Worm (Caenorhabditis elegans) whole organism, L4 larva: ENCODE results near the gene let-2.

Experiments
- D1046.2 ChIP-seq: fragments of 200-800 bp; sonication (Bioruptor generic); IDR thresholded peaks from 2 replicates; pipeline ENCODE4 v1.3.6; 2022; ENCODE audit warnings: missing genetic modification characterization, missing compliant biosample characterization
- F37D6.2 ChIP-seq: sonication (generic microtip); optimal IDR thresholded peaks from 2 replicates; lab custom pipeline; 2016; ENCODE audit warnings: mild to moderate bottlenecking, missing genetic modification characterization, missing compliant biosample characterization
- F44E2.7 ChIP-seq: fragments of 200-800 bp; sonication (Bioruptor generic); IDR thresholded peaks from 2 replicates; pipeline ENCODE4 v2.1.2; 2022; ENCODE audit warnings: missing genetic modification characterization, missing compliant biosample characterization
- T20F7.1 ChIP-seq: fragments of 200-800 bp; sonication (Bioruptor generic); optimal IDR thresholded peaks from 2 replicates; lab custom pipeline; 2018; ENCODE audit warnings: mild to moderate bottlenecking, missing genetic modification characterization, missing compliant biosample characterization
- T26A8.4 ChIP-seq: fragments of 200-800 bp; sonication (Bioruptor generic); IDR thresholded peaks from 2 replicates; pipeline ENCODE4 v1.3.6; 2022; ENCODE audit warnings: missing genetic modification characterization, missing compliant biosample characterization
- Y105C5A.15 ChIP-seq: fragments of 200-800 bp; sonication (Bioruptor generic); IDR thresholded peaks from 2 replicates; pipeline ENCODE4 v1.3.6; 2022; ENCODE audit warnings: missing genetic modification characterization, missing compliant biosample characterization
- Y48G9A.11 ChIP-seq: fragments of 200-800 bp; sonication (Bioruptor generic); IDR thresholded peaks from 2 replicates; pipeline ENCODE4 v1.3.6; 2022; ENCODE audit warnings: missing genetic modification reagents, missing genetic modification characterization, missing compliant biosample characterization
- Y5F2A.4 ChIP-seq: fragments of 200-800 bp; sonication (Bioruptor generic); optimal IDR thresholded peaks from 2 replicates; lab custom pipeline; 2018; ENCODE audit warnings: mild to moderate bottlenecking, missing genetic modification characterization, missing compliant biosample characterization
- Y75B8A.6 ChIP-seq: fragments of 200-800 bp; sonication (Bioruptor generic); IDR thresholded peaks from 2 replicates; pipeline ENCODE4 v1.3.6; 2022; ENCODE audit warnings: missing genetic modification reagents, missing genetic modification characterization, missing compliant biosample characterization
- ZK337.2 ChIP-seq: fragments of 200-800 bp; sonication (Bioruptor generic); IDR thresholded peaks from 2 replicates; pipeline ENCODE4 v1.3.6; 2022; ENCODE audit warnings: missing genetic modification reagents, missing genetic modification characterization, missing compliant biosample characterization
- aha-1 ChIP-seq: fragments of 150-350 bp; peaks from one replicate; lab custom pipeline; 2014; ENCODE audit warnings: missing biosample characterization, missing genetic modification characterization
- aly-2 ChIP-seq: sonication (generic microtip); optimal IDR thresholded peaks from 2 replicates; lab custom pipeline; 2018; ENCODE audit warnings: missing biosample characterization, missing genetic modification characterization
- ama-1 ChIP-seq: fragments of 150-350 bp; optimal IDR thresholded peaks from 2 replicates; lab custom pipeline; 2014; ENCODE audit warnings: inconsistent platforms, mixed read lengths
- attf-4 ChIP-seq: sonication (generic microtip); optimal IDR thresholded peaks from 3 replicates; lab custom pipeline; 2017; ENCODE audit warnings: missing biosample characterization, missing genetic modification characterization
- ceh-20 ChIP-seq: fragments of 200-800 bp; sonication (Bioruptor generic); IDR thresholded peaks from 2 replicates; pipeline ENCODE4 v1.3.6; 2022; ENCODE audit warnings: missing genetic modification reagents, missing genetic modification characterization, missing compliant biosample characterization
- ceh-62 ChIP-seq: sonication (generic microtip); optimal IDR thresholded peaks from 2 replicates; lab custom pipeline; 2017; ENCODE audit warnings: missing biosample characterization, missing genetic modification characterization
- ceh-82 ChIP-seq: sonication (generic microtip); optimal IDR thresholded peaks from 2 replicates; lab custom pipeline; 2017; ENCODE audit warnings: missing biosample characterization, missing genetic modification characterization
- ces-1 ChIP-seq: fragments of 150-350 bp; sonication (generic microtip); optimal IDR thresholded peaks from 4 replicates; lab custom pipeline; 2014; ENCODE audit warnings: missing biosample characterization, missing genetic modification reagents, missing genetic modification characterization
- ctbp-1 ChIP-seq: fragments of 200-800 bp; sonication (Bioruptor generic); IDR thresholded peaks from 2 replicates; pipeline ENCODE4 v1.3.6; 2022; ENCODE audit warnings: missing genetic modification reagents, missing genetic modification characterization, missing compliant biosample characterization
- daf-19 ChIP-seq: fragments of 200-800 bp; sonication (Bioruptor generic); conservative IDR thresholded peaks from 2 replicates; pipeline ENCODE4 v1.3.6; 2022; ENCODE audit warnings: missing genetic modification characterization, missing compliant biosample characterization
- dmd-8 ChIP-seq: fragments of 200-800 bp; sonication (Bioruptor generic); IDR thresholded peaks from 2 replicates; pipeline ENCODE4 v1.3.6; 2022; ENCODE audit warnings: missing genetic modification characterization, missing compliant biosample characterization
- egl-43 ChIP-seq: fragments of 200-800 bp; sonication (Bioruptor generic); IDR thresholded peaks from 2 replicates; pipeline ENCODE4 v1.3.6; 2022; ENCODE audit warnings: missing genetic modification reagents, missing genetic modification characterization, missing compliant biosample characterization
- hif-1 ChIP-seq, 2 experiments: sonication (generic microtip); optimal IDR thresholded peaks; 2 replicates each; lab custom pipeline; 2016 to 2017; ENCODE audit warnings: missing compliant biosample characterization in 2 of 2, missing genetic modification characterization in 2 of 2, missing genetic modification reagents in 2 of 2, missing genotype in 2 of 2, mild to moderate bottlenecking in 1 of 2
- lim-7 ChIP-seq: fragments of 200-800 bp; sonication (Bioruptor generic); IDR thresholded peaks from 2 replicates; pipeline ENCODE4 v1.3.6; 2022; ENCODE audit warnings: missing genetic modification characterization, missing compliant biosample characterization
- lin-1 ChIP-seq: fragments of 200-800 bp; sonication (Bioruptor generic); IDR thresholded peaks from 2 replicates; pipeline ENCODE4 v1.3.6; 2022; ENCODE audit warnings: missing genetic modification reagents, missing genetic modification characterization, missing compliant biosample characterization
- lin-15B ChIP-seq: fragments of 150-350 bp; sonication (generic microtip); optimal IDR thresholded peaks from 3 replicates; lab custom pipeline; 2014; ENCODE audit warnings: missing biosample characterization, missing genetic modification characterization
- lin-29 ChIP-seq: fragments of 200-800 bp; sonication (Bioruptor generic); IDR thresholded peaks from 2 replicates; pipeline ENCODE4 v1.3.6; 2022; ENCODE audit warnings: missing genetic modification reagents, missing genetic modification characterization, missing compliant biosample characterization
- lin-38 ChIP-seq: fragments of 200-800 bp; sonication (Bioruptor generic); IDR thresholded peaks from 2 replicates; pipeline ENCODE4 v1.3.6; 2022; ENCODE audit warnings: missing genetic modification reagents, missing genetic modification characterization, missing compliant biosample characterization
- lsy-2 ChIP-seq, 2 experiments: fragments of 150-350 bp in 1 of 2; sonication (generic microtip) in 1 of 2; optimal IDR thresholded peaks; 2 replicates each; lab custom pipeline; 2014 to 2017; ENCODE audit warnings: missing biosample characterization in 2 of 2, missing genetic modification characterization in 2 of 2
- madf-5 ChIP-seq, 2 experiments: fragments of 200-800 bp; sonication (Bioruptor generic); IDR thresholded peaks; 2 replicates each; pipeline ENCODE4 v1.3.6; 2022; ENCODE audit warnings: missing compliant biosample characterization in 2 of 2, missing genetic modification characterization in 2 of 2
- mdl-1 ChIP-seq, 2 experiments: fragments of 150-350 bp in 1 of 2; sonication (generic microtip) in 1 of 2; optimal IDR thresholded peaks; 2 replicates each; lab custom pipeline; 2014 to 2017; ENCODE audit warnings: missing biosample characterization in 2 of 2, missing genetic modification characterization in 2 of 2
- mdt-29 ChIP-seq: fragments of 200-800 bp; sonication (Bioruptor generic); IDR thresholded peaks from 2 replicates; pipeline ENCODE4 v1.3.6; 2022; ENCODE audit warnings: missing genetic modification reagents, missing genetic modification characterization, missing compliant biosample characterization
- mep-1 ChIP-seq: fragments of 150-350 bp; sonication (generic microtip); optimal IDR thresholded peaks from 3 replicates; lab custom pipeline; 2014; ENCODE audit warnings: missing biosample characterization, missing genetic modification characterization
- mes-2 ChIP-seq: sonication (generic microtip); optimal IDR thresholded peaks from 2 replicates; lab custom pipeline; 2016; ENCODE audit warnings: missing genotype, mild to moderate bottlenecking, missing genetic modification characterization, missing compliant biosample characterization; ENCODE audit not compliant: poor library complexity, severe bottlenecking
- mxl-2 ChIP-seq: fragments of 200-800 bp; sonication (Bioruptor generic); conservative IDR thresholded peaks from 2 replicates; pipeline ENCODE4 v1.3.6; 2022; ENCODE audit warnings: missing genetic modification reagents, missing genetic modification characterization, missing compliant biosample characterization
- mxl-3 ChIP-seq: fragments of 200-800 bp; sonication (Bioruptor generic); optimal IDR thresholded peaks from 2 replicates; lab custom pipeline; 2018; ENCODE audit warnings: mild to moderate bottlenecking, missing genetic modification characterization, missing compliant biosample characterization
- nhr-102 ChIP-seq: sonication (generic microtip); optimal IDR thresholded peaks from 2 replicates; lab custom pipeline; 2016; ENCODE audit warnings: mild to moderate bottlenecking, missing genetic modification characterization, moderate library complexity, missing compliant biosample characterization
- nhr-11 ChIP-seq: fragments of 150-350 bp; optimal IDR thresholded peaks from 2 replicates; lab custom pipeline; 2014; ENCODE audit warnings: missing biosample characterization, missing genetic modification characterization
- nhr-41 ChIP-seq: fragments of 200-800 bp; sonication (Bioruptor generic); IDR thresholded peaks from 2 replicates; pipeline ENCODE4 v1.3.6; 2022; ENCODE audit warnings: missing genetic modification reagents, missing genetic modification characterization, missing compliant biosample characterization
- nhr-42 ChIP-seq: fragments of 200-800 bp; sonication (Bioruptor generic); IDR thresholded peaks from 2 replicates; pipeline ENCODE4 v1.3.6; 2022; ENCODE audit warnings: missing genetic modification characterization, missing compliant biosample characterization
- nhr-6 ChIP-seq: fragments of 150-350 bp; optimal IDR thresholded peaks from 2 replicates; lab custom pipeline; 2014; ENCODE audit warnings: missing biosample characterization, missing genetic modification characterization
- php-3 ChIP-seq: fragments of 200-800 bp; sonication (Bioruptor generic); IDR thresholded peaks from 2 replicates; pipeline ENCODE4 v1.3.6; 2022; ENCODE audit warnings: missing genetic modification reagents, missing genetic modification characterization, missing compliant biosample characterization
- pqm-1 ChIP-seq: sonication (generic microtip); optimal IDR thresholded peaks from 2 replicates; lab custom pipeline; 2017; ENCODE audit warnings: missing biosample characterization, missing genetic modification characterization
- rbr-2 ChIP-seq: sonication (generic microtip); optimal IDR thresholded peaks from 2 replicates; lab custom pipeline; 2016; ENCODE audit warnings: missing genotype, missing genetic modification characterization, missing compliant biosample characterization
- snpc-1.2 ChIP-seq: fragments of 200-800 bp; sonication (Bioruptor generic); IDR thresholded peaks from 2 replicates; pipeline ENCODE4 v1.3.6; 2022; ENCODE audit warnings: missing genetic modification reagents, missing genetic modification characterization, missing compliant biosample characterization
- snpc-4 ChIP-seq: fragments of 150-350 bp; optimal IDR thresholded peaks from 2 replicates; lab custom pipeline; 2014; ENCODE audit warnings: missing biosample characterization, missing genetic modification characterization
- spr-1 ChIP-seq: sonication (generic microtip); optimal IDR thresholded peaks from 2 replicates; lab custom pipeline; 2016; ENCODE audit warnings: mild to moderate bottlenecking, missing genetic modification characterization, missing compliant biosample characterization
- tag-97 ChIP-seq: fragments of 200-800 bp; sonication (Bioruptor generic); IDR thresholded peaks from 2 replicates; pipeline ENCODE4 v1.3.6; 2022; ENCODE audit warnings: missing genetic modification characterization, missing compliant biosample characterization
- unc-130 ChIP-seq: sonication (generic microtip); optimal IDR thresholded peaks from 2 replicates; lab custom pipeline; 2016; ENCODE audit warnings: missing genetic modification reagents, missing genetic modification characterization, missing compliant biosample characterization
- ztf-11 ChIP-seq: fragments of 150-350 bp; optimal IDR thresholded peaks from 2 replicates; lab custom pipeline; 2014; ENCODE audit warnings: missing biosample characterization, missing genetic modification characterization
- ztf-7 ChIP-seq: fragments of 150-350 bp; optimal IDR thresholded peaks from 2 replicates; lab custom pipeline; 2014; ENCODE audit warnings: missing biosample characterization, missing genetic modification characterization

let-2 gene

DNA sequence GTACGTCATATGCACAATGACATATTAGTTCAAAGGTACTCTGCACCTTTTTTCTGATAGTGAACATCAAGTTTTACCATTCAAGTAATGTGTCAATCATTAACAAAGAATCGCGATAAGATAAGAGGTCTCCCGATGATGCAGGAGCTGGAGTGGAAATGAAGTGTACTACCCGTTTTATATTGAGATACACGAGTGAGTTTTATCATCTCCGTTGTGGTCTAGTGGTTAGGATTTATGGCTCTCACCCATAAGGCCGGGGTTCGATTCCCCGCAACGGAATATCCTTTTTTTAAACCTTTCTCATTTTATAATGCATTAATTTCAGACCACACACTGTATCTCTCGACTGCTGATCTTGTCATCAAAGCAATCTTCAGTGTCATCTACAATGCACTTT is 11.2 kb downstream of the let-2 start:
- TF ChIP-seq ctbp-1 (GFP tag; lab: Robert Waterston, UW) (peak; percentile 72), rbr-2 (tag; lab: Kevin White, UChicago) (peak; percentile 33), dmd-8 (GFP tag; lab: Robert Waterston, UW) (peak; percentile 66; the same call in 1 of the 2 replicates), mxl-3 (GFP tag; lab: Kevin White, UChicago) (peak; percentile 21), Y105C5A.15 (GFP tag; lab: Robert Waterston, UW) (0 out of 2 replicates have a peak, but pooled peaks have one; percentile 74), spr-1 (tag; lab: Kevin White, UChicago) (peak; percentile 73), aha-1 (peak; percentile 95), nhr-41 (peak; percentile 79), hif-1 (tag; optimal IDR thresholded peaks at IDR 0.05; lab: Kevin White, UChicago) (peak in 1 of 2 experiments; percentile 29), lin-15B (tag; lab: Kevin White, UChicago) (no peak), D1046.2 (no peak), lin-38 (peak; percentile 71), mes-2 (peak; percentile 81), ama-1 (lab: Kevin White, UChicago) (no peak), mdl-1 (tag; optimal IDR thresholded peaks at IDR 0.05; lab: Kevin White, UChicago) (peak in 1 of 2 experiments; percentile 10), F37D6.2 (no peak), mxl-2 (GFP tag; lab: Robert Waterston, UW) (0 out of 2 replicates have a peak, but pooled peaks have one; percentile 6), Y48G9A.11 (0 out of 2 replicates have a peak, but pooled peaks have one; percentile 52), lin-29 (GFP tag; lab: Robert Waterston, UW) (peak; percentile 56; the same call in 1 of the 2 replicates), snpc-4 (tag; lab: Kevin White, UChicago) (no peak), ceh-82 (tag; lab: Kevin White, UChicago) (no peak), unc-130 (peak; percentile 12), snpc-1.2 (peak; percentile 80), attf-4 (tag; lab: Kevin White, UChicago) (no peak), T26A8.4 (peak; percentile 77), lsy-2 (tag; optimal IDR thresholded peaks at IDR 0.05; lab: Kevin White, UChicago) (peak in 1 of 2 experiments; percentile 61), ZK337.2 (GFP tag; lab: Robert Waterston, UW) (peak; percentile 74; the same call in 1 of the 2 replicates), nhr-6 (tag; lab: Kevin White, UChicago) (no peak), T20F7.1 (GFP tag; lab: Kevin White, UChicago) (no peak), lin-1 (GFP tag; lab: Robert Waterston, UW) (peak; percentile 82; the same call in 1 of the 2 replicates), daf-19 (GFP tag; lab: Robert Waterston, UW) (no peak), egl-43 (GFP tag; lab: Robert Waterston, UW) (peak; percentile 84), madf-5 (GFP tag; IDR thresholded peaks at IDR 0.05; lab: Robert Waterston, UW) (peak in 1 of 2 experiments; percentile 67; a peak in 1 of 4 replicates), Y5F2A.4 (GFP tag; lab: Kevin White, UChicago) (no peak), ceh-62 (tag; lab: Kevin White, UChicago) (no peak), ces-1 (GFP tag; lab: Kevin White, UChicago) (no peak), php-3 (peak; percentile 73; the same call in 1 of the 2 replicates), nhr-11 (tag; lab: Kevin White, UChicago) (peak; percentile 44), tag-97 (no peak), aly-2 (tag; lab: Kevin White, UChicago) (no peak), nhr-42 (peak; percentile 43; the same call in 1 of the 2 replicates), mdt-29 (GFP tag; lab: Robert Waterston, UW) (peak; percentile 67), F44E2.7 (GFP tag; lab: Robert Waterston, UW) (0 out of 2 replicates have a peak, but pooled peaks have one; percentile 36), Y75B8A.6 (GFP tag; lab: Robert Waterston, UW) (peak; percentile 85; the same call in 1 of the 2 replicates), ceh-20 (GFP tag; lab: Robert Waterston, UW) (no peak; the same call in 1 of the 2 replicates), ztf-11 (no peak), ztf-7 (tag; lab: Kevin White, UChicago) (peak; percentile 77), mep-1 (tag; lab: Kevin White, UChicago) (peak; percentile 79), pqm-1 (peak; percentile 94), lim-7 (peak; percentile 65), nhr-102 (peak; percentile 81)
